Fruit fly (Drosophila melanogaster) Kc167 (cell line): ENCODE results near the gene Eato.

Source experiments
- Sin3A ChIP-seq: fragments of >200 bp; optimal IDR thresholded peaks from 2 replicates; lab custom pipeline; 2018; ENCODE audit warnings: missing external identifiers
- h ChIP-seq: fragments of >200 bp; optimal IDR thresholded peaks from 3 replicates; lab custom pipeline; 2018; ENCODE audit warnings: missing external identifiers
- insv ChIP-seq: fragments of >200 bp; optimal IDR thresholded peaks from 3 replicates; lab custom pipeline; 2018; ENCODE audit warnings: missing external identifiers
- psq ChIP-seq: fragments of >200 bp; optimal IDR thresholded peaks from 2 replicates; lab custom pipeline; 2017; ENCODE audit warnings: missing external identifiers
- ttk ChIP-seq: sonication (Bioruptor generic); optimal IDR thresholded peaks from 2 replicates; lab custom pipeline; 2017; ENCODE audit warnings: missing external identifiers

DNA sequence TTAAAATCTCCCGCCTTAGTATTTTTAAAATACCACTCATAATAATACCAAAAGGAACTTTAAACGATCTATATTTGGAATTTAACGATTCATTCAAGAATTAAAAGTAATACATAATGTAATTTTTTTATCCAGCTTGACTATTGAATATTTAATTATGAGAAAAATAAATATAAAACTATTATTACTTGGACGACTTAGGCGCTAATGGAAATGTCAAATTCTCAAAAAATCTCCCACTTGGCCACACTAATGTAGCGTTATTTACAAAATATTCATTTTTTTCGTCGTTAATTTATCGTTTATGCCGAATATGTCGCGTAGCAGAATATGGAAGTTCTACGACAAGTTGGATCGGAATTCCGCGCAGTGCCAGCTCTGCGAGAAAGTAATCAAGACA lies 6.8 kb downstream of the Eato start, which contains the start of gene CG16863:
- TF ChIP-seq ttk (lab: Kevin White, UChicago) = no peak
- TF ChIP-seq Sin3A (lab: Kevin White, UChicago) = no peak
- TF ChIP-seq psq = no peak
- TF ChIP-seq h = no peak
- no peak for TF ChIP-seq insv (lab: Kevin White, UChicago)
